Worm (Caenorhabditis elegans) whole organism, L4 larva: ENCODE data around the gene C14C6.13.

Experiments
- fkh-10 ChIP-seq: fragments of 150-350 bp; optimal IDR thresholded peaks from 2 replicates; lab custom pipeline; 2014; ENCODE audit warnings: missing biosample characterization, missing genetic modification reagents, missing genetic modification characterization
- madf-9 ChIP-seq: fragments of 200-800 bp; sonication (Bioruptor generic); conservative IDR thresholded peaks from 2 replicates; pipeline ENCODE4 v1.3.6; 2022; ENCODE audit warnings: missing genetic modification reagents, missing genetic modification characterization, missing compliant biosample characterization
- nhr-6 ChIP-seq: fragments of 150-350 bp; optimal IDR thresholded peaks from 2 replicates; lab custom pipeline; 2014; ENCODE audit warnings: missing biosample characterization, missing genetic modification characterization
- unc-62 ChIP-seq, 3 experiments: fragments of 150-350 bp in 1 of 3; sonication (generic microtip); optimal IDR thresholded peaks in 2 of 3; peaks in 1 of 3; 1 replicate in 1 of 3; 2 replicates in 2 of 3; lab custom pipeline; 2014 to 2017; ENCODE audit warnings: missing biosample characterization in 3 of 3, missing genetic modification characterization in 3 of 3, missing genetic modification reagents in 3 of 3, missing genotype in 1 of 3

DNA sequence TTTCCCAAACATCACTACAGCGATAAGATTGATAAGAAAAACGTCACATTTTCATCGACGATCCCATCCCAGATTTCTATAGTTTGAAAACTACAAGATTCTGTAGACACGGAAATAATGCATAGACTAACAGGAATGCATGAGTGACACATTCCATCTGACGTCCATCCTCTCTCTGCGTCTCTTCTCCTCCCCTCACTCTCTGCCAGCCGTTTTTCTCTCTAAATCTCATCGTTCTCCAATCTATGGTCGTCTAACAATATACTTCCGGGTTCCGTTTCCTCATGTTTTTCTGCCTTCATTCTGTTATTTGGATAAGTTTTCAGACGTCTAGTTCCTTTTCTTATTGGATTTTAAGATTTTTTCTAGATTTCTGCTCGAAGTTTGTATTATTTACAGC is 44.5 kb upstream of the C14C6.13 start, which contains the start of gene F48G7.4:
- peak; percentile 65 for TF ChIP-seq fkh-10 (GFP tag; lab: Kevin White, UChicago)
- no peak for TF ChIP-seq madf-9 (GFP tag; lab: Robert Waterston, UW)
- TF ChIP-seq nhr-6 (tag; lab: Kevin White, UChicago) = peak; percentile 30
- TF ChIP-seq unc-62 (GFP tag; optimal IDR thresholded peaks at IDR 0.05 in 1 of 2; lab: Kevin White, UChicago) = peak in 1 of 2 experiments; percentile 99
- no peak for TF ChIP-seq unc-62 (tag; optimal IDR thresholded peaks at IDR 0.05; lab: Kevin White, UChicago)
